Worm (Caenorhabditis elegans): ENCODE results near the gene R08A2.2.
"Not testable (repeated sequence)": the region's sequence is repeated elsewhere in the genome, so short reads cannot be mapped to it uniquely, and the experiment has no call there.

R08A2.2 gene

ce11 chrV:14715608-14716007 is at the start of gene R08A2.2:
R08A2.2 (minus strand) TSS chrV:14715708.
- TF ChIP-seq elt-1 (tag; optimal IDR thresholded peaks at IDR 0.05) (no peak), egl-5 (tag; optimal IDR thresholded peaks at IDR 0.05) (no peak), pha-4 (tag; optimal IDR thresholded peaks at IDR 0.05) (no peak), nhr-11 (tag; optimal IDR thresholded peaks at IDR 0.05) (no peak), ztf-11 (tag; optimal IDR thresholded peaks at IDR 0.05) (no peak), sea-2 (GFP tag; optimal IDR thresholded peaks at IDR 0.05) (no peak), nhr-76 (tag; optimal IDR thresholded peaks at IDR 0.05) (no peak)

ce11 chrV:14763582-14763981 is 48.1 kb upstream of the R08A2.2 start:
- TF ChIP-seq nhr-43 (tag; optimal IDR thresholded peaks at IDR 0.05; ENCODE audit: poor library complexity, severe bottlenecking) (no peak), fos-1 (tag; optimal IDR thresholded peaks at IDR 0.05) (no peak), egl-27 (tag; optimal IDR thresholded peaks at IDR 0.05) (no peak), ceh-16 (tag; optimal IDR thresholded peaks at IDR 0.05) (no peak), R02D3.7 (tag; optimal IDR thresholded peaks at IDR 0.05) (no peak), egl-5 (tag; optimal IDR thresholded peaks at IDR 0.05) (no peak), nhr-67 (tag; optimal IDR thresholded peaks at IDR 0.05) (no peak), eor-1 (tag; optimal IDR thresholded peaks at IDR 0.05) (no peak), ceh-9 (tag; optimal IDR thresholded peaks at IDR 0.05) (no peak), snpc-4 (tag; optimal IDR thresholded peaks at IDR 0.05) (no peak)

- TF ChIP-seq skn-1 (tag; optimal IDR thresholded peaks at IDR 0.05) (no peak), egl-27 (tag; optimal IDR thresholded peaks at IDR 0.05) (no peak), nhr-67 (tag; optimal IDR thresholded peaks at IDR 0.05) (no peak), nhr-11 (tag; optimal IDR thresholded peaks at IDR 0.05) (no peak), egl-5 (tag; optimal IDR thresholded peaks at IDR 0.05) (no peak), nhr-43 (tag; optimal IDR thresholded peaks at IDR 0.05; ENCODE audit: poor library complexity, severe bottlenecking) (no peak), ceh-9 (tag; optimal IDR thresholded peaks at IDR 0.05) (no peak), nhr-77 (tag; optimal IDR thresholded peaks at IDR 0.05) (no peak)
These were observed 47.1 kb upstream of the R08A2.2 start for ce11 chrV:14762563-14762962.

DNA sequence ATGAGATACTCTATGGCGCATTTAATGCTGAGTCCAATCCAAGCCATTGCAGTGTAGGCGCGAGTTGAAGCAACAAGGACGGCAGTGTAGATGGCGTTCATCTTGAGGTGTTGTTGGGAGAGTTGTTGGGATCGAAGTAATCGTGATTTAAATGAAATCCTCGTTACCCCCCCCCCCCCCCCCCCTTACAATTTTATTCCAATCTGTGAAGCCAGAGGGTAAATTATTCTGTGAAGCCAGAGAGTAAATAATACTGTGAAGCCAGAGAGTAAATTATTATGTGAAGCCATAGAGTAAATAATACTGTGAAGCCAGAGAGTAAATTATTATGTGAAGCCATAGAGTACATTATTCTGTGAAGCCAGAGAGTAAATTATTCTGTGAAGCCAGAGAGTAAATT is 34.8 kb upstream of the R08A2.2 start, which contains the start of gene nspa-10:
Gene nspa-10, minus strand, starts transcription at position 101 of the 400 bp plus-strand sequence.
- TF ChIP-seq ztf-4 (tag; optimal IDR thresholded peaks at IDR 0.05); sea-2 (GFP tag; optimal IDR thresholded peaks at IDR 0.05); mml-1 (tag; optimal IDR thresholded peaks at IDR 0.05): not testable (repeated sequence)

- TF ChIP-seq nhr-25 (tag; optimal IDR thresholded peaks at IDR 0.05) (no peak), daf-12 (tag; optimal IDR thresholded peaks at IDR 0.05) (no peak), pqm-1 (tag; optimal IDR thresholded peaks at IDR 0.05) (no peak)
These were observed 33.2 kb upstream of the R08A2.2 start, which contains the start of the genes lipl-8 and Y50E8A.22 for ce11 chrV:14748608-14749137. lipl-8 (minus strand) TSS chrV:14748708. Y50E8A.22 (minus strand) TSS chrV:14749087.

DNA sequence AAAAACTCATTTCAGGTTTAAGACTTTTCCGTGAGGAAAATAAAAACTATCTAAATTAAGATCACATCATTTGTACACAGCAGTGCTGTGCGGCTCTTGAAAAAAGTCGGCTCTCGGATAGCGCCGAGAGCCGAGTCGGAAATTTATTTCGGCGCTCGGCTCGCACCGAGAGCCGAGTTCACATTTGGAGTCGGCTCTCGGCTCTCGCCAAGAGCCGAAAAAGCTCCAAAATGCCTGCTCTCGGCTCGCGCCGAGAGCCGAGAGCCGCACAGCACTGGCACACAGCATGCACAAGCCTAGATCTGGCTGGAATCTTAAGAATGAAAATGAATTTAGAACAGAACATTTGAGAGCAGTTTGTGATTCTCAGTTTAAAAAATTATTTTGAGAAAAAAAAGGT is 31.5 kb upstream of the R08A2.2 start:
- no peak for TF ChIP-seq nhr-11 (tag; optimal IDR thresholded peaks at IDR 0.05)
- no peak for TF ChIP-seq ceh-16 (tag; optimal IDR thresholded peaks at IDR 0.05)
- no peak for TF ChIP-seq sea-2 (GFP tag; optimal IDR thresholded peaks at IDR 0.05)
- TF ChIP-seq nhr-28 (tag; optimal IDR thresholded peaks at IDR 0.05) = no peak
- no peak for TF ChIP-seq fkh-2 (tag; optimal IDR thresholded peaks at IDR 0.05)
- no peak for TF ChIP-seq ztf-4 (tag; optimal IDR thresholded peaks at IDR 0.05)
- TF ChIP-seq fos-1 (tag; optimal IDR thresholded peaks at IDR 0.05) = no peak
- TF ChIP-seq eor-1 (tag; optimal IDR thresholded peaks at IDR 0.05) = no peak
- TF ChIP-seq pha-4 (tag; optimal IDR thresholded peaks at IDR 0.05) = no peak
- TF ChIP-seq fkh-10 (GFP tag; optimal IDR thresholded peaks at IDR 0.05) = no peak
- no peak for TF ChIP-seq ceh-28 (tag; optimal IDR thresholded peaks at IDR 0.05)

- TF ChIP-seq lin-15B (tag; optimal IDR thresholded peaks at IDR 0.05) = no peak
- TF ChIP-seq mdl-1 (tag; optimal IDR thresholded peaks at IDR 0.05) = no peak
- no peak for TF ChIP-seq nhr-237 (tag; optimal IDR thresholded peaks at IDR 0.05)
- TF ChIP-seq eor-1 (tag; optimal IDR thresholded peaks at IDR 0.05) = no peak
These were observed 29.3 kb upstream of the R08A2.2 start for ce11 chrV:14744824-14745223.
